Fruit fly (Drosophila melanogaster): Measurements from ENCODE around the gene CG6686.
A peak's percentile ranks its signal among the peaks of the same experiment; 100 is the strongest.

CG6686 gene

dm6 chr2L:11970853-11971397 is 16.9 kb downstream of the CG6686 start (continued):
- no peak for TF ChIP-seq Dip2 (GFP tag; IDR thresholded peaks at IDR 0.05)
- TF ChIP-seq trh (GFP tag; optimal IDR thresholded peaks at IDR 0.05): no peak
- no peak for TF ChIP-seq CG6813 (GFP tag; optimal IDR thresholded peaks at IDR 0.05)
- no peak for TF ChIP-seq CG6683 (GFP tag; optimal IDR thresholded peaks at IDR 0.05)
- TF ChIP-seq Jarid2 (GFP tag; optimal IDR thresholded peaks at IDR 0.05): peak; percentile 96
- peak in 1 of 2 experiments; percentile 2 for TF ChIP-seq dpn (GFP tag; optimal IDR thresholded peaks at IDR 0.05)
- no peak for TF ChIP-seq hth (optimal IDR thresholded peaks at IDR 0.05)
- no peak for TF ChIP-seq CG10462 (GFP tag; optimal IDR thresholded peaks at IDR 0.05)
- no peak for TF ChIP-seq vfl (GFP tag; optimal IDR thresholded peaks at IDR 0.05)
- no peak for TF ChIP-seq CG6689 (GFP tag; IDR thresholded peaks at IDR 0.05)
- TF ChIP-seq jigr1 (GFP tag; IDR thresholded peaks at IDR 0.05): no peak
- TF ChIP-seq bab2 (GFP tag; optimal IDR thresholded peaks at IDR 0.05): no peak
- TF ChIP-seq B-H1 (GFP tag; IDR thresholded peaks at IDR 0.05): no peak
- peak; percentile 44; the same call in 1 of the 3 replicates for TF ChIP-seq CG34422 (GFP tag; IDR thresholded peaks at IDR 0.05)
- no peak for TF ChIP-seq Doc3 (GFP tag; IDR thresholded peaks at IDR 0.05; ENCODE audit: partially characterized antibody)
- TF ChIP-seq Nf-YB (GFP tag; optimal IDR thresholded peaks at IDR 0.05): peak; percentile 53
- TF ChIP-seq CG43689 (GFP tag; IDR thresholded peaks at IDR 0.05): no peak
- no peak for TF ChIP-seq CG12104 (GFP tag; optimal IDR thresholded peaks at IDR 0.05)
- TF ChIP-seq CG10543 (GFP tag; optimal IDR thresholded peaks at IDR 0.05): peak; percentile 81
- peak; percentile 32; the same call in 1 of the 3 replicates for TF ChIP-seq CG11695 (GFP tag; IDR thresholded peaks at IDR 0.05)
- TF ChIP-seq nmo (GFP tag; optimal IDR thresholded peaks at IDR 0.05): peak; percentile 7
- TF ChIP-seq Sox100B (GFP tag; optimal IDR thresholded peaks at IDR 0.05): no peak
- no peak for TF ChIP-seq jumu (GFP tag; optimal IDR thresholded peaks at IDR 0.05)
- no peak for TF ChIP-seq CG14965 (GFP tag; optimal IDR thresholded peaks at IDR 0.05; ENCODE audit: borderline replicate concordance)
- no peak for TF ChIP-seq salm (tag; optimal IDR thresholded peaks at IDR 0.05)
- TF ChIP-seq Dbx (GFP tag; IDR thresholded peaks at IDR 0.05): peak; percentile 54; the same call in 1 of the 3 replicates
- peak; percentile 83 for TF ChIP-seq exex (tag; optimal IDR thresholded peaks at IDR 0.05)
- no peak for TF ChIP-seq sens (GFP tag)
- TF ChIP-seq pum (GFP tag; optimal IDR thresholded peaks at IDR 0.05): no peak
- TF ChIP-seq hbn (GFP tag; IDR thresholded peaks at IDR 0.05; ENCODE audit: partially characterized antibody): no peak
- TF ChIP-seq Camta (GFP tag; optimal IDR thresholded peaks at IDR 0.05): peak; percentile 11
- TF ChIP-seq CG4617 (GFP tag; optimal IDR thresholded peaks at IDR 0.05; ENCODE audit: borderline replicate concordance): no peak
- TF ChIP-seq CG9876 (GFP tag; optimal IDR thresholded peaks at IDR 0.05): no peak
- TF ChIP-seq klu (GFP tag; IDR thresholded peaks at IDR 0.05): no peak
- TF ChIP-seq Dek (tag; optimal IDR thresholded peaks at IDR 0.05): no peak
- TF ChIP-seq bcd (GFP tag; optimal IDR thresholded peaks at IDR 0.05): peak; percentile 5
- TF ChIP-seq CG12769 (tag; optimal IDR thresholded peaks at IDR 0.05): peak; percentile 79
- no peak for TF ChIP-seq CG18476 (GFP tag; optimal IDR thresholded peaks at IDR 0.05)
- TF ChIP-seq emc (GFP tag; optimal IDR thresholded peaks at IDR 0.05): no peak
- TF ChIP-seq chm (GFP tag; IDR thresholded peaks at IDR 0.05): peak; percentile 65
- TF ChIP-seq Atf3 (GFP tag; optimal IDR thresholded peaks at IDR 0.05): peak; percentile 6
- TF ChIP-seq gce (GFP tag; IDR thresholded peaks at IDR 0.05): no peak
- TF ChIP-seq CG17568 (GFP tag; optimal IDR thresholded peaks at IDR 0.05): no peak
- TF ChIP-seq dmrt11E (tag; optimal IDR thresholded peaks at IDR 0.05): no peak
- peak; percentile 85; the same call in 2 of the 3 replicates for TF ChIP-seq CG2199 (GFP tag; IDR thresholded peaks at IDR 0.05)
- peak; percentile 43; the same call in 1 of the 3 replicates for TF ChIP-seq knrl (GFP tag; IDR thresholded peaks at IDR 0.05; ENCODE audit: partially characterized antibody)
- no peak for TF ChIP-seq CG7987 (GFP tag; optimal IDR thresholded peaks at IDR 0.05)
- TF ChIP-seq gcm2 (GFP tag; optimal IDR thresholded peaks at IDR 0.05): no peak
- TF ChIP-seq tx (GFP tag; optimal IDR thresholded peaks at IDR 0.05): no peak
- peak; percentile 68 for TF ChIP-seq kni (GFP tag; optimal IDR thresholded peaks at IDR 0.05)
- no peak for TF ChIP-seq Chrac-16 (GFP tag; optimal IDR thresholded peaks at IDR 0.05)

Data from whole organism, embryonic.